Fruit fly (Drosophila melanogaster) whole organism, wandering third instar larva: ENCODE measurements around the gene Drice.

Source experiments
- Dif ChIP-seq: fragments of 200-275, 200-300 bp; sonication (Bioruptor generic); optimal IDR thresholded peaks from 2 replicates; lab custom pipeline; 2018; ENCODE audit warnings: missing biosample characterization, missing genetic modification characterization; ENCODE audit not compliant: partially characterized antibody
- psq ChIP-seq: fragments of 200-800 bp; sonication (Bioruptor generic); optimal IDR thresholded peaks from 3 replicates; lab custom pipeline; 2017; ENCODE audit warnings: missing biosample characterization, mild to moderate bottlenecking, missing genetic modification characterization, moderate library complexity

dm6 chr3R:29764249-29765042 is 35.0 kb upstream of the Drice start:
- TF ChIP-seq Dif (GFP tag; lab: Kevin White, UChicago) (peak; percentile 45), psq (GFP tag; lab: Kevin White, UChicago) (no peak)
